Fruit fly (Drosophila melanogaster): Measurements from ENCODE around the gene Ddr.
A peak's percentile ranks its signal among the peaks of the same experiment; 100 is the strongest.

Gene Ddr

dm6 chr2L:6351809-6352182 lies 98.9 kb downstream of the Ddr start (continued):
- TF ChIP-seq Nf-YB (GFP tag; optimal IDR thresholded peaks at IDR 0.05) (peak; percentile 37), CG30403 (GFP tag; optimal IDR thresholded peaks at IDR 0.05) (peak; percentile 93), CG12236 (GFP tag; optimal IDR thresholded peaks at IDR 0.05) (peak; percentile 29), CG10366 (GFP tag; IDR thresholded peaks at IDR 0.05) (peak; percentile 81), chinmo (GFP tag; IDR thresholded peaks at IDR 0.05; ENCODE audit: partially characterized antibody) (no peak), pros (GFP tag; optimal IDR thresholded peaks at IDR 0.05) (no peak), CG16863 (GFP tag; optimal IDR thresholded peaks at IDR 0.05) (peak; percentile 71), fd3F (GFP tag; optimal IDR thresholded peaks at IDR 0.05) (peak; percentile 86), CG30020 (tag; optimal IDR thresholded peaks at IDR 0.05) (peak; percentile 9), CG13123 (GFP tag; optimal IDR thresholded peaks at IDR 0.05) (peak; percentile 4), otp (GFP tag; IDR thresholded peaks at IDR 0.05) (peak; percentile 47; the same call in 1 of the 3 replicates), CG11696 (GFP tag; IDR thresholded peaks at IDR 0.05) (0 out of 2 replicates have a peak, but pooled peaks have one; percentile 44), HLH4C (GFP tag; IDR thresholded peaks at IDR 0.05; ENCODE audit: partially characterized antibody) (0 out of 3 replicates have a peak, but pooled peaks have one; percentile 39), sc (optimal IDR thresholded peaks at IDR 0.05) (no peak), sc (GFP tag; optimal IDR thresholded peaks at IDR 0.05) (no peak), Dad (GFP tag; optimal IDR thresholded peaks at IDR 0.05) (peak; percentile 59), CG11398 (GFP tag; optimal IDR thresholded peaks at IDR 0.05) (no peak), zen (tag; optimal IDR thresholded peaks at IDR 0.05) (peak; percentile 52), CG10147 (GFP tag; optimal IDR thresholded peaks at IDR 0.05) (peak; percentile 84), Sox102F (GFP tag; optimal IDR thresholded peaks at IDR 0.05) (peak; percentile 79), gro (GFP tag; optimal IDR thresholded peaks at IDR 0.05) (peak; percentile 83), trem (tag; optimal IDR thresholded peaks at IDR 0.05) (peak; percentile 16), cad (GFP tag; optimal IDR thresholded peaks at IDR 0.05) (no peak), ranshi (GFP tag; IDR thresholded peaks at IDR 0.05) (peak; percentile 90), esg (GFP tag; conservative IDR thresholded peaks at IDR 0.05) (peak; percentile 90), grau (tag; optimal IDR thresholded peaks at IDR 0.05) (peak; percentile 90), kah (GFP tag; optimal IDR thresholded peaks at IDR 0.05) (peak; percentile 33), mld (GFP tag; IDR thresholded peaks at IDR 0.05; ENCODE audit: partially characterized antibody) (no peak), abd-A (tag; optimal IDR thresholded peaks at IDR 0.05) (no peak), HHEX (GFP tag; optimal IDR thresholded peaks at IDR 0.05) (peak; percentile 85), CG5953 (GFP tag; IDR thresholded peaks at IDR 0.05) (peak; percentile 35), Hmr (GFP tag; optimal IDR thresholded peaks at IDR 0.05) (peak; percentile 90), CG16813 (GFP tag; IDR thresholded peaks at IDR 0.05; ENCODE audit: partially characterized antibody) (peak; percentile 56; the same call in 2 of the 3 replicates), Aef1 (GFP tag; IDR thresholded peaks at IDR 0.05) (peak; percentile 91), btn (GFP tag; optimal IDR thresholded peaks at IDR 0.05) (peak; percentile 15), crp (GFP tag; optimal IDR thresholded peaks at IDR 0.05) (peak in 1 of 2 experiments; percentile 5), CG4707 (GFP tag; optimal IDR thresholded peaks at IDR 0.05) (no peak), CG13624 (GFP tag; optimal IDR thresholded peaks at IDR 0.05) (peak; percentile 86), Hr78 (GFP tag; optimal IDR thresholded peaks at IDR 0.05) (peak in 1 of 2 experiments; percentile 60), bsh (GFP tag; optimal IDR thresholded peaks at IDR 0.05) (peak in 1 of 2 experiments; percentile 66), CG10274 (GFP tag; optimal IDR thresholded peaks at IDR 0.05) (peak; percentile 64), CG14710 (tag; optimal IDR thresholded peaks at IDR 0.05) (peak; percentile 27), HLH54F (GFP tag; optimal IDR thresholded peaks at IDR 0.05) (peak; percentile 81), gem (tag; optimal IDR thresholded peaks at IDR 0.05) (peak; percentile 92), Doc3 (GFP tag; IDR thresholded peaks at IDR 0.05; ENCODE audit: partially characterized antibody) (no peak), crol (GFP tag; IDR thresholded peaks at IDR 0.05) (no peak), Rx (GFP tag; IDR thresholded peaks at IDR 0.05) (peak; percentile 82), Dip2 (GFP tag; IDR thresholded peaks at IDR 0.05) (no peak), onecut (GFP tag; IDR thresholded peaks at IDR 0.05) (peak; percentile 42), CG1529 (GFP tag; optimal IDR thresholded peaks at IDR 0.05) (peak; percentile 21)

All from whole organism, embryonic.